Worm (Caenorhabditis elegans) whole organism, L4 larva: ENCODE results near the gene spe-45.

Experiments used
- D1046.2 ChIP-seq: fragments of 200-800 bp; sonication (Bioruptor generic); IDR thresholded peaks from 2 replicates; pipeline ENCODE4 v1.3.6; 2022; ENCODE audit warnings: missing genetic modification characterization, missing compliant biosample characterization
- F26F4.8 ChIP-seq: fragments of 200-800 bp; sonication (Bioruptor generic); conservative IDR thresholded peaks from 2 replicates; pipeline ENCODE4 v1.3.6; 2022; ENCODE audit warnings: missing genetic modification characterization, missing compliant biosample characterization
- R02D3.7 ChIP-seq: fragments of 150-350 bp; sonication (generic microtip); optimal IDR thresholded peaks from 3 replicates; lab custom pipeline; 2014; ENCODE audit warnings: missing biosample characterization, missing genetic modification characterization
- aha-1 ChIP-seq: fragments of 150-350 bp; peaks from one replicate; lab custom pipeline; 2014; ENCODE audit warnings: missing biosample characterization, missing genetic modification characterization
- arid-1 ChIP-seq: fragments of 200-800 bp; sonication (Bioruptor generic); conservative IDR thresholded peaks from 2 replicates; pipeline ENCODE4 v1.3.6; 2022; ENCODE audit warnings: missing genetic modification reagents, missing genetic modification characterization, missing compliant biosample characterization
- attf-4 ChIP-seq: sonication (generic microtip); optimal IDR thresholded peaks from 3 replicates; lab custom pipeline; 2017; ENCODE audit warnings: missing biosample characterization, missing genetic modification characterization
- ceh-62 ChIP-seq: sonication (generic microtip); optimal IDR thresholded peaks from 2 replicates; lab custom pipeline; 2017; ENCODE audit warnings: missing biosample characterization, missing genetic modification characterization
- ctbp-1 ChIP-seq: fragments of 200-800 bp; sonication (Bioruptor generic); IDR thresholded peaks from 2 replicates; pipeline ENCODE4 v1.3.6; 2022; ENCODE audit warnings: missing genetic modification reagents, missing genetic modification characterization, missing compliant biosample characterization
- daf-16 ChIP-seq, 3 experiments: sonication (generic microtip); optimal IDR thresholded peaks; 2 replicates each; lab custom pipeline; 2016 to 2017; ENCODE audit warnings: missing genetic modification characterization in 3 of 3, missing genetic modification reagents in 3 of 3, mild to moderate bottlenecking in 2 of 3, missing compliant biosample characterization in 2 of 3, missing biosample characterization in 1 of 3, moderate library complexity in 1 of 3
- daf-8 ChIP-seq: fragments of 200-800 bp; sonication (Bioruptor generic); IDR thresholded peaks from 2 replicates; pipeline ENCODE4 v1.3.6; 2022; ENCODE audit warnings: missing genetic modification characterization, missing compliant biosample characterization
- dmd-6 ChIP-seq: fragments of 200-800 bp; sonication (Bioruptor generic); IDR thresholded peaks from 2 replicates; pipeline ENCODE4 v1.3.6; 2022; ENCODE audit warnings: missing genetic modification reagents, missing genetic modification characterization, missing compliant biosample characterization
- dmd-8 ChIP-seq: fragments of 200-800 bp; sonication (Bioruptor generic); IDR thresholded peaks from 2 replicates; pipeline ENCODE4 v1.3.6; 2022; ENCODE audit warnings: missing genetic modification characterization, missing compliant biosample characterization
- dmd-9 ChIP-seq: fragments of 200-800 bp; sonication (Bioruptor generic); IDR thresholded peaks from 2 replicates; pipeline ENCODE4 v1.3.6; 2022; ENCODE audit warnings: missing genetic modification reagents, missing genetic modification characterization, missing compliant biosample characterization
- dpl-1 ChIP-seq: fragments of 150-350 bp; optimal IDR thresholded peaks from 2 replicates; lab custom pipeline; 2014; ENCODE audit warnings: missing biosample characterization, missing genetic modification reagents, missing genetic modification characterization
- dve-1 ChIP-seq: sonication (generic microtip); optimal IDR thresholded peaks from 2 replicates; lab custom pipeline; 2017; ENCODE audit warnings: antibody characterized with exemption, mild to moderate bottlenecking, missing genetic modification characterization, missing compliant biosample characterization; ENCODE audit not compliant: insufficient read depth
- fkh-10 ChIP-seq: fragments of 150-350 bp; optimal IDR thresholded peaks from 2 replicates; lab custom pipeline; 2014; ENCODE audit warnings: missing biosample characterization, missing genetic modification reagents, missing genetic modification characterization
- gei-8 ChIP-seq: fragments of 200-800 bp; sonication (Bioruptor generic); optimal IDR thresholded peaks from 2 replicates; lab custom pipeline; 2018; ENCODE audit warnings: mild to moderate bottlenecking, missing genetic modification characterization, missing compliant biosample characterization
- hlh-11 ChIP-seq: fragments of 200-800 bp; sonication (Bioruptor generic); optimal IDR thresholded peaks from 2 replicates; lab custom pipeline; 2018; ENCODE audit warnings: mild to moderate bottlenecking, missing genetic modification characterization, missing compliant biosample characterization
- lim-7 ChIP-seq: fragments of 200-800 bp; sonication (Bioruptor generic); IDR thresholded peaks from 2 replicates; pipeline ENCODE4 v1.3.6; 2022; ENCODE audit warnings: missing genetic modification characterization, missing compliant biosample characterization
- lin-1 ChIP-seq: fragments of 200-800 bp; sonication (Bioruptor generic); IDR thresholded peaks from 2 replicates; pipeline ENCODE4 v1.3.6; 2022; ENCODE audit warnings: missing genetic modification reagents, missing genetic modification characterization, missing compliant biosample characterization
- madf-9 ChIP-seq: fragments of 200-800 bp; sonication (Bioruptor generic); conservative IDR thresholded peaks from 2 replicates; pipeline ENCODE4 v1.3.6; 2022; ENCODE audit warnings: missing genetic modification reagents, missing genetic modification characterization, missing compliant biosample characterization
- mdl-1 ChIP-seq, 2 experiments: fragments of 150-350 bp in 1 of 2; sonication (generic microtip) in 1 of 2; optimal IDR thresholded peaks; 2 replicates each; lab custom pipeline; 2014 to 2017; ENCODE audit warnings: missing biosample characterization in 2 of 2, missing genetic modification characterization in 2 of 2
- mes-2 ChIP-seq: sonication (generic microtip); optimal IDR thresholded peaks from 2 replicates; lab custom pipeline; 2016; ENCODE audit warnings: missing genotype, mild to moderate bottlenecking, missing genetic modification characterization, missing compliant biosample characterization; ENCODE audit not compliant: poor library complexity, severe bottlenecking
- mxl-2 ChIP-seq: fragments of 200-800 bp; sonication (Bioruptor generic); conservative IDR thresholded peaks from 2 replicates; pipeline ENCODE4 v1.3.6; 2022; ENCODE audit warnings: missing genetic modification reagents, missing genetic modification characterization, missing compliant biosample characterization
- nhr-10 ChIP-seq: fragments of 150-350 bp; optimal IDR thresholded peaks from 2 replicates; lab custom pipeline; 2014; ENCODE audit warnings: missing biosample characterization, missing genetic modification characterization
- nhr-102 ChIP-seq: sonication (generic microtip); optimal IDR thresholded peaks from 2 replicates; lab custom pipeline; 2016; ENCODE audit warnings: mild to moderate bottlenecking, missing genetic modification characterization, moderate library complexity, missing compliant biosample characterization
- nhr-111 ChIP-seq: fragments of 200-800 bp; sonication (Bioruptor generic); optimal IDR thresholded peaks from 2 replicates; lab custom pipeline; 2018; ENCODE audit warnings: mild to moderate bottlenecking, missing genetic modification characterization, missing compliant biosample characterization
- nhr-41 ChIP-seq: fragments of 200-800 bp; sonication (Bioruptor generic); IDR thresholded peaks from 2 replicates; pipeline ENCODE4 v1.3.6; 2022; ENCODE audit warnings: missing genetic modification reagents, missing genetic modification characterization, missing compliant biosample characterization
- nhr-6 ChIP-seq: fragments of 150-350 bp; optimal IDR thresholded peaks from 2 replicates; lab custom pipeline; 2014; ENCODE audit warnings: missing biosample characterization, missing genetic modification characterization
- nhr-76 ChIP-seq: fragments of 150-350 bp; optimal IDR thresholded peaks from 2 replicates; lab custom pipeline; 2014; ENCODE audit warnings: missing biosample characterization, missing genetic modification characterization
- pha-4 ChIP-seq, 2 experiments: fragments of 150-350 bp in 1 of 2; fragments of 200-800 bp in 1 of 2; sonication (Bioruptor generic) in 1 of 2; IDR thresholded peaks in 1 of 2; optimal IDR thresholded peaks in 1 of 2; 2 replicates each; pipeline versions ENCODE4 v1.3.6 to Lab custom; 2014 to 2022; ENCODE audit warnings: missing genetic modification characterization in 2 of 2, missing genetic modification reagents in 2 of 2, missing biosample characterization in 1 of 2, missing compliant biosample characterization in 1 of 2
- pqm-1 ChIP-seq: sonication (generic microtip); optimal IDR thresholded peaks from 2 replicates; lab custom pipeline; 2017; ENCODE audit warnings: missing biosample characterization, missing genetic modification characterization
- sdz-12 ChIP-seq: fragments of 200-800 bp; sonication (Bioruptor generic); optimal IDR thresholded peaks from 2 replicates; lab custom pipeline; 2018; ENCODE audit warnings: mild to moderate bottlenecking, missing genetic modification characterization, missing compliant biosample characterization
- set-16 ChIP-seq: fragments of 200-800 bp; sonication (Bioruptor generic); IDR thresholded peaks from 2 replicates; pipeline ENCODE4 v1.3.6; 2022; ENCODE audit warnings: missing genetic modification reagents, missing genetic modification characterization, missing compliant biosample characterization
- skn-1 ChIP-seq: fragments of 150-350 bp; optimal IDR thresholded peaks from 2 replicates; lab custom pipeline; 2014; ENCODE audit warnings: missing biosample characterization, missing genetic modification characterization
- spr-3 ChIP-seq: fragments of 200-800 bp; sonication (Bioruptor generic); optimal IDR thresholded peaks from 2 replicates; lab custom pipeline; 2018; ENCODE audit warnings: mild to moderate bottlenecking, missing genetic modification characterization, missing compliant biosample characterization
- tag-97 ChIP-seq: fragments of 200-800 bp; sonication (Bioruptor generic); IDR thresholded peaks from 2 replicates; pipeline ENCODE4 v1.3.6; 2022; ENCODE audit warnings: missing genetic modification characterization, missing compliant biosample characterization
- unc-130 ChIP-seq: sonication (generic microtip); optimal IDR thresholded peaks from 2 replicates; lab custom pipeline; 2016; ENCODE audit warnings: missing genetic modification reagents, missing genetic modification characterization, missing compliant biosample characterization
- unc-39 ChIP-seq: sonication (generic microtip); optimal IDR thresholded peaks from 2 replicates; lab custom pipeline; 2017; ENCODE audit warnings: missing biosample characterization, missing genetic modification characterization
- zfp-3 ChIP-seq: fragments of 200-800 bp; sonication (Bioruptor generic); conservative IDR thresholded peaks from 2 replicates; pipeline ENCODE4 v1.3.6; 2022; ENCODE audit warnings: missing genetic modification reagents, missing genetic modification characterization, missing compliant biosample characterization
- zip-2 ChIP-seq: fragments of 150-350 bp; optimal IDR thresholded peaks from 2 replicates; lab custom pipeline; 2014; ENCODE audit warnings: missing biosample characterization, missing genetic modification characterization
- ztf-7 ChIP-seq: fragments of 150-350 bp; optimal IDR thresholded peaks from 2 replicates; lab custom pipeline; 2014; ENCODE audit warnings: missing biosample characterization, missing genetic modification characterization

spe-45 gene

DNA sequence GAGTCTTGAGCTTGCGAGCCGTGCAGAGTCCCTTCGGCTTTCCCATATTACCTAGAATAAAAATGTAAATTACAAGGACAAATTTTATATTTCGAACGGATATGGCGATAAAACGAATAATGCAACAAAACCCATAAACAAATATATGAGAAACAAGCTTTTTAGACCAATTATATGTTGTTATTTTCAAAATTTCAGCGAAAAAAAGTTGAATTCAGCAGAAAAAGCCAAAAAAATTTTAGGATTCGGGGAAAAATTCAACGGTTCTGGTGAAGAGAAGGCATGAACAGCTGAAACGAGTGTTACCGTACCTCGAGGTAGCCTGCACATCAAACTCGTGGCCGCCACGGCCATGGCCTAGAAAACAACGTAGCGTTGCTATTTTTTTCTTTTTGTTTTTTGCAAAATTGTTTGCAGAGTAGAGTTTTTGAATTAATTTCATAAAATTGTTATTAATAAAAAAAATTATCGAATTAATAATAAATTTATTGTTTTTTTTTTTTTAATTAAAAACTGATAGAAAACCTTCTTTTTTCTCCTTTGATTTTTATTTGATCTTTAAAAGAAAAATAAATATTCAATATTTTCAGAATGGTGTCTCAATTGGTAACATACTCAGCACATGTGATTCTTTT, 1.2 kb upstream of the spe-45 start, which contains the start of the genes rps-23 and dpm-3 (continued):
- TF ChIP-seq dmd-8 = 0 out of 2 replicates have a peak, but pooled peaks have one; percentile 69
- no peak for TF ChIP-seq unc-39
- TF ChIP-seq R02D3.7 = no peak
- TF ChIP-seq lim-7 (GFP tag; lab: Robert Waterston, UW) = peak; percentile 54; the same call in 1 of the 2 replicates
- peak; percentile 27 for TF ChIP-seq pqm-1 (tag; lab: Kevin White, UChicago)
- TF ChIP-seq nhr-10 (tag; lab: Kevin White, UChicago) = no peak
- TF ChIP-seq, all 104 proteins: peak for 79

DNA sequence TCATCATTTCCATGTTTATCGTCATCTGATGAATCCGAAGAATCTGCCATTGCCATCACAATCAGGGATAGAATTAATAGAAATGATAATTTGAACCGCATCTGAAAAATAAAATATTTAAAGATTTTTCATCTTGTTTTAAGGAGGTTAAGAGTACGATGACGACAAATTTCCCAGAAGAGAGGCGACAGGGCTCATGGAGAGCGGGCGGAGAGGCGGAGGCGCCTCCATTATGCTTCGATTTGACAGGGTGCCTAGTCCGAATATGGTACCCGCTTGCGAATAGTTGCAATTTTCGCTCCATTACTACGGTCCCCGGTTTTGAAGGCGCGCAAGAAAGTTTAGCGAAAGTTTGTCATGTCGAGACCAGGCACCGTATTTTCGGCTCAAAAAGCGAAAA, 4.8 kb downstream of the spe-45 start, which contains the start of gene F28D1.6:
Gene F28D1.6, minus strand, starts transcription at position 101 of the 400 bp plus-strand sequence.
- TF ChIP-seq zip-2 (no peak), set-16 (GFP tag; lab: Robert Waterston, UW) (0 out of 2 replicates have a peak, but pooled peaks have one; percentile 6)

DNA sequence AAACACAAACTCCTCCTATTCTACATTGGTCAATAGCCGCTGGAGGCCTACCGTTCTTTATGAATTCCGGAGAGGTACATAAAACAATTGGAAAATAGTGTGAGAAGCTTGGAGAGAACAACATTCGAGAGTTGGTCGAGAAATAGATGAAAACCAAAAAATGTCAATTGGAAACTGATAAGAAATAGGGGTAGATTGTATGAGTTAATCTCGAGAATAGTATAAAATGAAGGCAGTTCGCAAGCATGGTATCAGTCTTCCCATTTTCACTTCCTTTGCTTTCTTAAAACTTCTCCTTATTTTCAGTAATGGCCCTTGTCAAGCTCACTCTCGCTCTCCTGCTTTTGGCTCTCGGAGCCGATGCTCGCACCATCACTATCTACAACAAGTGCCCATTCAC, 7.0 kb downstream of the spe-45 start, which contains the start of gene thn-2:
Gene thn-2, plus strand, starts transcription at position 307 of the 400 bp plus-strand sequence.
- TF ChIP-seq daf-8 (GFP tag; lab: Robert Waterston, UW) (no peak), dmd-6 (GFP tag; lab: Robert Waterston, UW) (peak; percentile 60)
- TF ChIP-seq, all 104 proteins: peak for 1

DNA sequence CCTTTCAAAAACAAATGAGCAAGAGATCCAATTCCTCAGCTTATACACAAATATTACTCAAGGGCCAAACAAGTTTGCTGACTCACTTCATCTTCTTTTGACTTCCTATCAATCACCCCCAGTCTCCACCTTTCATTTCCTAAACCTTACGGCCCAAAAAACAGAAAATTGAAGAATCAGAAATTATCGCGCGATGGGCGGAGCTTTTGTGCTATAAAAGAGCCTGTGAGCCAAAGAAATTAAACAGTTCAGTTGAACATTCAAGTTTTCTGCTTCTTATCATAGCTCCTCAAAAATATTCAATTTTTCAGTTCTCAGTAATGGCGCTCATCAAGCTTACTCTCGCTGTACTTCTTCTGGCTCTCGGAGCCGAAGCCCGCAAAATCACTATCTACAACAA, 10.1 kb downstream of the spe-45 start, which contains the start of gene thn-1:
Gene thn-1, plus strand, starts transcription at position 301 of the 400 bp plus-strand sequence.
- TF ChIP-seq dmd-9 (GFP tag; lab: Robert Waterston, UW) (no peak), mdl-1 (tag; optimal IDR thresholded peaks at IDR 0.05; lab: Kevin White, UChicago) (no peak), F26F4.8 (no peak), mes-2 (tag; lab: Kevin White, UChicago) (no peak), skn-1 (tag; lab: Kevin White, UChicago) (no peak), arid-1 (GFP tag; lab: Robert Waterston, UW) (no peak), ztf-7 (tag; lab: Kevin White, UChicago) (no peak), zfp-3 (no peak), lin-1 (no peak)
- TF ChIP-seq, all 104 proteins: peak for 0

DNA sequence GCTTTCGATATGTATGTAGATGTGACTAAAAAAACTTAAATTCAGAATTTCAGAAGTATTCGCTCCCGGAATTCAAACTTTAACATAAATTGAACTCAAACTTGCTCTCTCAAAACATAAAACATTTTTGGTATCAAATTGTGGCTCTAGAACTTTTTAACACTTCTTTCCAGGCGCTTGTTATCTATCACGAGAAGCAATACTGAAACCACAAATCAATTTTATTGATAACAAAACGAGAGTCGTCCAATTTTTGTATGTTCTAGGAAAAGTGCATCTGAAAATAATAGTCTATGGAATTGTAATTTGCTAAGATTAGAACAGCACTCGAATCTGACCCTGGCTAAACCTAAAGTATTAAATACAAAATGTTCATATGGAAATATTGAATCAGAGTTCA, 11.0 kb downstream of the spe-45 start:
- TF ChIP-seq fkh-10 (GFP tag; lab: Kevin White, UChicago) = no peak
- TF ChIP-seq dmd-9 (GFP tag; lab: Robert Waterston, UW) = no peak
- no peak for TF ChIP-seq skn-1 (tag; lab: Kevin White, UChicago)
- TF ChIP-seq mxl-2 (GFP tag; lab: Robert Waterston, UW) = no peak
- TF ChIP-seq ceh-62 (tag; lab: Kevin White, UChicago) = no peak
- TF ChIP-seq pha-4 (GFP tag; IDR thresholded peaks at IDR 0.05; lab: Robert Waterston, UW) = no peak
- TF ChIP-seq pha-4 (tag; optimal IDR thresholded peaks at IDR 0.05; lab: Kevin White, UChicago) = no peak
- TF ChIP-seq tag-97 (GFP tag; lab: Robert Waterston, UW) = no peak
- TF ChIP-seq nhr-41 (GFP tag; lab: Robert Waterston, UW) = no peak
- no peak for TF ChIP-seq nhr-6 (tag; lab: Kevin White, UChicago)
- TF ChIP-seq nhr-111 (GFP tag; lab: Kevin White, UChicago) = no peak
- no peak for TF ChIP-seq nhr-102 (tag; lab: Kevin White, UChicago)
- TF ChIP-seq ctbp-1 = no peak
- peak; percentile 50 for TF ChIP-seq dve-1 (tag; lab: Kevin White, UChicago)
- TF ChIP-seq D1046.2 (GFP tag; lab: Robert Waterston, UW) = no peak
- TF ChIP-seq dpl-1 (GFP tag; lab: Kevin White, UChicago) = no peak
- TF ChIP-seq nhr-76 = no peak
- no peak for TF ChIP-seq attf-4 (tag; lab: Kevin White, UChicago)
- TF ChIP-seq aha-1 (tag; lab: Kevin White, UChicago) = peak; percentile 48
- no peak for TF ChIP-seq madf-9
- TF ChIP-seq hlh-11 (tag; lab: Kevin White, UChicago) = peak; percentile 43
- TF ChIP-seq daf-16 (GFP tag; optimal IDR thresholded peaks at IDR 0.05; lab: Kevin White, UChicago) = no peak
- peak; percentile 11 for TF ChIP-seq daf-16 (tag; optimal IDR thresholded peaks at IDR 0.05; lab: Kevin White, UChicago)
- no peak for TF ChIP-seq spr-3
- no peak for TF ChIP-seq mes-2 (tag; lab: Kevin White, UChicago)
- TF ChIP-seq gei-8 (GFP tag; lab: Kevin White, UChicago) = no peak
- no peak for TF ChIP-seq unc-130
- TF ChIP-seq sdz-12 (GFP tag; lab: Kevin White, UChicago) = no peak
